Fruit fly (Drosophila melanogaster) whole organism, embryonic: ENCODE results near the gene Drs.
A peak's percentile ranks its signal among the peaks of the same experiment; 100 is the strongest.

ENCODE experiments used
- Blimp-1 ChIP-seq: fragments of 200-800 bp; sonication (Bioruptor generic); optimal IDR thresholded peaks from 3 replicates; lab custom pipeline; 2018; ENCODE audit warnings: missing biosample characterization, missing genetic modification characterization, mild to moderate bottlenecking, moderate library complexity, missing genetic modification reagents
- C15 ChIP-seq: fragments of 200-800 bp; sonication (Bioruptor generic); IDR thresholded peaks from 3 replicates; pipeline ENCODE4 v1.3.6; 2022; ENCODE audit warnings: missing biosample characterization, missing genetic modification characterization
- CG10209 ChIP-seq: fragments of 200-800 bp; sonication (Bioruptor generic); optimal IDR thresholded peaks from 3 replicates; lab custom pipeline; 2017; ENCODE audit warnings: missing biosample characterization, mild to moderate bottlenecking, missing genetic modification characterization, missing genetic modification reagents
- CG10267 ChIP-seq: fragments of 200-800 bp; sonication (Bioruptor generic); optimal IDR thresholded peaks from 2 replicates; lab custom pipeline; 2018; ENCODE audit warnings: missing biosample characterization, mild to moderate bottlenecking, missing genetic modification characterization, moderate library complexity
- CG10543 ChIP-seq: fragments of 200-800 bp; sonication (Bioruptor generic); optimal IDR thresholded peaks from 3 replicates; lab custom pipeline; 2017; ENCODE audit warnings: missing biosample characterization, mild to moderate bottlenecking, missing genetic modification characterization, moderate library complexity
- CG10959 ChIP-seq: fragments of 200-800 bp; sonication (Bioruptor generic); IDR thresholded peaks from 2 replicates; pipeline ENCODE4 v1.3.6; 2022; ENCODE audit warnings: missing biosample characterization, missing genetic modification characterization
- CG13424 ChIP-seq: fragments of 200-800 bp; sonication (Bioruptor generic); optimal IDR thresholded peaks from 2 replicates; lab custom pipeline; 2019; ENCODE audit warnings: missing biosample characterization, mild to moderate bottlenecking, missing genetic modification characterization, moderate library complexity
- CG14667 ChIP-seq: fragments of 200-800 bp; sonication (Bioruptor generic); IDR thresholded peaks from 2 replicates; pipeline ENCODE4 v1.3.6; 2022; ENCODE audit warnings: missing biosample characterization, missing genetic modification characterization
- CG14965 ChIP-seq: fragments of 200-800 bp; sonication (Bioruptor generic); optimal IDR thresholded peaks from 2 replicates; lab custom pipeline; 2016; ENCODE audit warnings: missing biosample characterization, missing genetic modification characterization, borderline replicate concordance
- CG15269 ChIP-seq: fragments of 200-800 bp; sonication (Bioruptor generic); optimal IDR thresholded peaks from 2 replicates; lab custom pipeline; 2018; ENCODE audit warnings: missing biosample characterization, mild to moderate bottlenecking, missing genetic modification characterization, moderate library complexity
- CG15601 ChIP-seq: fragments of 200-800 bp; sonication (Bioruptor generic); optimal IDR thresholded peaks from 3 replicates; lab custom pipeline; 2019; ENCODE audit warnings: missing biosample characterization, mild to moderate bottlenecking, missing genetic modification characterization, moderate library complexity
- CG16779 ChIP-seq: fragments of 200-800 bp; sonication (Bioruptor generic); IDR thresholded peaks from 2 replicates; pipeline ENCODE4 v1.3.6; 2022; ENCODE audit warnings: missing biosample characterization, missing genetic modification characterization
- CG17359 ChIP-seq: fragments of 200-800 bp; sonication (Bioruptor generic); optimal IDR thresholded peaks from 3 replicates; lab custom pipeline; 2018; ENCODE audit warnings: missing biosample characterization, mild to moderate bottlenecking, missing genetic modification characterization, moderate library complexity
- CG18619 ChIP-seq: fragments of 200-800 bp; sonication (Bioruptor generic); optimal IDR thresholded peaks from 3 replicates; lab custom pipeline; 2017; ENCODE audit warnings: missing biosample characterization, mild to moderate bottlenecking, missing genetic modification characterization
- CG30403 ChIP-seq: fragments of 200-800 bp; sonication (Bioruptor generic); optimal IDR thresholded peaks from 3 replicates; lab custom pipeline; 2016; ENCODE audit warnings: missing biosample characterization, missing genetic modification characterization
- CG3281 ChIP-seq: fragments of 200-800 bp; sonication (Bioruptor generic); optimal IDR thresholded peaks from 3 replicates; lab custom pipeline; 2017; ENCODE audit warnings: missing biosample characterization, mild to moderate bottlenecking, missing genetic modification characterization
- CG7556 ChIP-seq: fragments of 200-800 bp; sonication (Bioruptor generic); optimal IDR thresholded peaks from 2 replicates; lab custom pipeline; 2017; ENCODE audit warnings: missing biosample characterization, mild to moderate bottlenecking, missing genetic modification characterization
- CG7839 ChIP-seq: fragments of 200-800 bp; sonication (Bioruptor generic); optimal IDR thresholded peaks from 3 replicates; lab custom pipeline; 2018; ENCODE audit warnings: missing biosample characterization, mild to moderate bottlenecking, missing genetic modification characterization, moderate library complexity
- CG7928 ChIP-seq: fragments of 200-800 bp; sonication (Bioruptor generic); optimal IDR thresholded peaks from 2 replicates; lab custom pipeline; 2017; ENCODE audit warnings: missing biosample characterization, mild to moderate bottlenecking, missing genetic modification characterization
- CG8924 ChIP-seq: fragments of 200-800 bp; optimal IDR thresholded peaks from 3 replicates; lab custom pipeline; 2019; ENCODE audit warnings: missing biosample characterization, mild to moderate bottlenecking, missing genetic modification characterization, moderate library complexity
- CG8944 ChIP-seq: fragments of 200-800 bp; sonication (Bioruptor generic); optimal IDR thresholded peaks from 3 replicates; lab custom pipeline; 2016; ENCODE audit warnings: missing biosample characterization, missing genetic modification characterization
- Dip3 ChIP-seq: fragments of 200-800 bp; sonication (Bioruptor generic); optimal IDR thresholded peaks from 3 replicates; lab custom pipeline; 2016; ENCODE audit warnings: missing biosample characterization, missing genetic modification characterization
- ERR ChIP-seq: fragments of 200-800 bp; sonication (Bioruptor generic); optimal IDR thresholded peaks from 2 replicates; lab custom pipeline; 2016; ENCODE audit warnings: missing biosample characterization, missing genetic modification characterization
- Elba2 ChIP-seq: fragments of 200-800 bp; sonication (Bioruptor generic); optimal IDR thresholded peaks from 3 replicates; lab custom pipeline; 2016; ENCODE audit warnings: missing biosample characterization, missing genetic modification characterization
- Fer3 ChIP-seq: fragments of 200-800 bp; sonication (Bioruptor generic); optimal IDR thresholded peaks from 2 replicates; lab custom pipeline; 2018; ENCODE audit warnings: missing biosample characterization, mild to moderate bottlenecking, missing genetic modification characterization, moderate library complexity
- Gug ChIP-seq: fragments of 200-800 bp; sonication (Bioruptor generic); IDR thresholded peaks from 4 replicates; pipeline ENCODE4 v1.3.6; 2022; ENCODE audit warnings: missing biosample characterization, missing genetic modification characterization
- MTF-1 ChIP-seq: fragments of 200-800 bp; sonication (Bioruptor generic); optimal IDR thresholded peaks from 2 replicates; lab custom pipeline; 2018; ENCODE audit warnings: missing biosample characterization, mild to moderate bottlenecking, missing genetic modification characterization, borderline replicate concordance
- Optix ChIP-seq: fragments of 200-800 bp; sonication (Bioruptor generic); IDR thresholded peaks from 3 replicates; pipeline ENCODE4 v1.3.6; 2022; ENCODE audit warnings: missing biosample characterization, missing genetic modification characterization
- Ssrp ChIP-seq: fragments of 200-800 bp; sonication (Bioruptor generic); optimal IDR thresholded peaks from 2 replicates; lab custom pipeline; 2018; ENCODE audit warnings: missing biosample characterization, mild to moderate bottlenecking, missing genetic modification characterization, moderate library complexity
- abd-A ChIP-seq: fragments of 200-800 bp; sonication (Bioruptor generic); optimal IDR thresholded peaks from 3 replicates; lab custom pipeline; 2019; ENCODE audit warnings: missing biosample characterization, mild to moderate bottlenecking, missing genetic modification characterization, moderate library complexity
- az2 ChIP-seq: fragments of 200-800 bp; sonication (Bioruptor generic); optimal IDR thresholded peaks from 3 replicates; lab custom pipeline; 2016; ENCODE audit warnings: missing biosample characterization, missing genetic modification characterization
- bigmax ChIP-seq: fragments of 200-800 bp; sonication (Bioruptor generic); optimal IDR thresholded peaks from 2 replicates; lab custom pipeline; 2018; ENCODE audit warnings: missing biosample characterization, mild to moderate bottlenecking, missing genetic modification characterization
- cad ChIP-seq: fragments of >200 bp; optimal IDR thresholded peaks from 2 replicates; lab custom pipeline; 2017; ENCODE audit warnings: missing biosample characterization, missing genetic modification characterization
- crol ChIP-seq: fragments of 200-800 bp; sonication (Bioruptor generic); IDR thresholded peaks from 2 replicates; pipeline ENCODE4 v1.3.6; 2022; ENCODE audit warnings: missing biosample characterization, missing genetic modification characterization
- dan ChIP-seq: fragments of 200-800 bp; sonication (Bioruptor generic); IDR thresholded peaks from 2 replicates; pipeline ENCODE4 v1.3.6; 2022; ENCODE audit warnings: missing biosample characterization, missing genetic modification characterization
- fd64A ChIP-seq: fragments of 200-800 bp; sonication (Bioruptor generic); optimal IDR thresholded peaks from 3 replicates; lab custom pipeline; 2018; ENCODE audit warnings: missing biosample characterization, mild to moderate bottlenecking, missing genetic modification characterization
- grn ChIP-seq: fragments of 200-800 bp; sonication (Bioruptor generic); optimal IDR thresholded peaks from 3 replicates; lab custom pipeline; 2017; ENCODE audit warnings: missing biosample characterization, missing genetic modification characterization
- lab ChIP-seq: fragments of 200-800 bp; sonication (Bioruptor generic); optimal IDR thresholded peaks from 3 replicates; lab custom pipeline; 2017; ENCODE audit warnings: missing biosample characterization, missing genetic modification characterization, mild to moderate bottlenecking, moderate library complexity, missing genetic modification reagents
- oc ChIP-seq: fragments of 200-800 bp; sonication (Bioruptor generic); optimal IDR thresholded peaks from 2 replicates; lab custom pipeline; 2018; ENCODE audit warnings: missing biosample characterization, mild to moderate bottlenecking, missing genetic modification characterization, moderate library complexity
- pho ChIP-seq: fragments of 200-800 bp; sonication (Bioruptor generic); optimal IDR thresholded peaks from 2 replicates; lab custom pipeline; 2016; ENCODE audit warnings: missing biosample characterization, missing genetic modification characterization
- prd ChIP-seq, 3 experiments: fragments of >200 bp in 2 of 3; fragments of 200-800 bp in 1 of 3; sonication (Bioruptor generic) in 1 of 3; optimal IDR thresholded peaks in 2 of 3; IDR thresholded peaks in 1 of 3; 2 replicates in 2 of 3; 3 replicates in 1 of 3; pipeline versions ENCODE4 v1.3.6 to Lab custom; 2017 to 2022; ENCODE audit warnings: missing biosample characterization in 1 of 3, missing genetic modification characterization in 1 of 3
- psq ChIP-seq: fragments of 200-800 bp; sonication (Bioruptor generic); optimal IDR thresholded peaks from 2 replicates; lab custom pipeline; 2017; ENCODE audit warnings: missing biosample characterization, missing genetic modification characterization
- sc ChIP-seq, 3 experiments: fragments of >200 bp in 2 of 3; fragments of 200-800 bp in 1 of 3; sonication (Bioruptor generic) in 1 of 3; optimal IDR thresholded peaks; 2 replicates in 2 of 3; 3 replicates in 1 of 3; lab custom pipeline; 2017; ENCODE audit warnings: mild to moderate bottlenecking in 1 of 3, missing biosample characterization in 1 of 3, missing genetic modification characterization in 1 of 3, missing genetic modification reagents in 1 of 3
- scrt ChIP-seq: fragments of 200-800 bp; sonication (Bioruptor generic); optimal IDR thresholded peaks from 2 replicates; lab custom pipeline; 2018; ENCODE audit warnings: missing biosample characterization, mild to moderate bottlenecking, missing genetic modification characterization, moderate library complexity
- sim ChIP-seq: fragments of 200-800 bp; sonication (Bioruptor generic); IDR thresholded peaks from 2 replicates; pipeline ENCODE4 v1.3.6; 2022; ENCODE audit warnings: missing biosample characterization, missing genetic modification characterization
- sisA ChIP-seq: fragments of 200-800 bp; sonication (Bioruptor generic); IDR thresholded peaks from 2 replicates; pipeline ENCODE4 v1.3.6; 2022; ENCODE audit warnings: missing biosample characterization, missing genetic modification characterization
- toy ChIP-seq: fragments of 200-800 bp; sonication (Bioruptor generic); IDR thresholded peaks from 2 replicates; pipeline ENCODE4 v1.3.6; 2022; ENCODE audit warnings: missing biosample characterization, missing genetic modification characterization
- tup ChIP-seq: fragments of 200-800 bp; sonication (Bioruptor generic); optimal IDR thresholded peaks from 2 replicates; lab custom pipeline; 2016; ENCODE audit warnings: missing biosample characterization, mild to moderate bottlenecking, missing genetic modification characterization, moderate library complexity
- wor ChIP-seq: fragments of 200-800 bp; sonication (Bioruptor generic); IDR thresholded peaks from 2 replicates; pipeline ENCODE4 v1.3.6; 2022; ENCODE audit warnings: missing biosample characterization, missing genetic modification characterization
- zf30C ChIP-seq: fragments of 200-800 bp; sonication (Bioruptor generic); optimal IDR thresholded peaks from 3 replicates; lab custom pipeline; 2018; ENCODE audit warnings: missing biosample characterization, mild to moderate bottlenecking, missing genetic modification characterization

Gene Drs

DNA sequence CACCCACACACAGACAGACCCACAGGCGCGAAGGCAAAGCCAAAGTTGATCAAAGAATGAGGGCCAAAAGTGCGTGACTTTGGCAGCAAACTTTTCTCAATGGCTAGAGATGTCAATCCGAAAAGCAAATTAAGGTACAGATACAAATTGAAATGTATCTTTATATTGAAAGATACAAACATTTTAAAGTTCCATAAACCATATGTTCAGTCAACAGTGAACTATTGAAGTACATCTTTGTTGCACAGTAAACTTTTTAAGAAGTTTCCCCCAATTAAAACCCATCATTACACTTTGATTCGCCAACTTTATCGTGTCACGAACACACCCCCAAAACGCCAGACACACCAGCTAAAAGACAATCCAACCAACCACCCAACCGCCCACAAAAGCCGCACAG lies 42.3 kb downstream of the Drs start (continued):
- TF ChIP-seq oc (tag; lab: Kevin White, UChicago): no peak
- no peak for TF ChIP-seq toy (GFP tag; lab: Robert Waterston, UW)
- no peak for TF ChIP-seq fd64A (GFP tag; lab: Kevin White, UChicago)
- no peak for TF ChIP-seq abd-A
- TF ChIP-seq cad (GFP tag; lab: Kevin White, UChicago): no peak
- no peak for TF ChIP-seq CG16779 (GFP tag; lab: Robert Waterston, UW)
- no peak for TF ChIP-seq az2 (GFP tag; lab: Kevin White, UChicago)
- peak; percentile 79 for TF ChIP-seq CG10543
- TF ChIP-seq CG7839 (tag; lab: Kevin White, UChicago): peak; percentile 30
- TF ChIP-seq sim (GFP tag; lab: Robert Waterston, UW): no peak
- TF ChIP-seq CG10267 (tag; lab: Kevin White, UChicago): no peak
- no peak for TF ChIP-seq CG14667
- TF ChIP-seq CG10959 (GFP tag; lab: Robert Waterston, UW): no peak
- TF ChIP-seq MTF-1: no peak
- no peak for TF ChIP-seq Gug (GFP tag; lab: Robert Waterston, UW)
- TF ChIP-seq CG10209 (GFP tag; lab: Kevin White, UChicago): peak; percentile 27
- no peak for TF ChIP-seq pho (GFP tag; lab: Kevin White, UChicago)
- no peak for TF ChIP-seq Ssrp (tag; lab: Kevin White, UChicago)
- TF ChIP-seq CG15601 (tag; lab: Kevin White, UChicago): no peak
- no peak for TF ChIP-seq Blimp-1 (GFP tag; lab: Kevin White, UChicago)
- TF ChIP-seq prd (optimal IDR thresholded peaks at IDR 0.05; lab: Kevin White, UChicago): no peak
- TF ChIP-seq prd (GFP tag; IDR thresholded peaks at IDR 0.05; lab: Robert Waterston, UW): no peak
- peak; percentile 55 for TF ChIP-seq CG30403 (GFP tag; lab: Kevin White, UChicago)
- no peak for TF ChIP-seq CG7928
- no peak for TF ChIP-seq grn (GFP tag; lab: Kevin White, UChicago)
- peak; percentile 0 for TF ChIP-seq CG17359 (tag; lab: Kevin White, UChicago)
- TF ChIP-seq ERR (GFP tag; lab: Kevin White, UChicago): no peak
- TF ChIP-seq dan (GFP tag; lab: Robert Waterston, UW): no peak
- TF ChIP-seq CG7556 (GFP tag; lab: Kevin White, UChicago): peak; percentile 59
- TF ChIP-seq Fer3 (tag; lab: Kevin White, UChicago): peak; percentile 17
- TF ChIP-seq Optix: no peak
- no peak for TF ChIP-seq psq (GFP tag; lab: Kevin White, UChicago)
- peak; percentile 72 for TF ChIP-seq lab (GFP tag; lab: Kevin White, UChicago)
- TF ChIP-seq CG14965 (GFP tag; lab: Kevin White, UChicago): no peak
- peak; percentile 57 for TF ChIP-seq CG13424 (tag; lab: Kevin White, UChicago)
- TF ChIP-seq zf30C: no peak
- no peak for TF ChIP-seq bigmax (GFP tag; lab: Kevin White, UChicago)
- TF ChIP-seq sisA (GFP tag; lab: Robert Waterston, UW): no peak
- TF ChIP-seq wor: no peak
- no peak for TF ChIP-seq CG18619 (GFP tag; lab: Kevin White, UChicago)
- peak; percentile 61 for TF ChIP-seq CG3281 (GFP tag; lab: Kevin White, UChicago)
- no peak for TF ChIP-seq crol (GFP tag; lab: Robert Waterston, UW)
- TF ChIP-seq Dip3: no peak
- peak; percentile 35 for TF ChIP-seq CG15269 (tag; lab: Kevin White, UChicago)
- TF ChIP-seq tup (GFP tag; lab: Kevin White, UChicago): no peak
- no peak for TF ChIP-seq sc (optimal IDR thresholded peaks at IDR 0.05; lab: Kevin White, UChicago)
- TF ChIP-seq sc (GFP tag; optimal IDR thresholded peaks at IDR 0.05; lab: Kevin White, UChicago): no peak
- no peak for TF ChIP-seq CG8944 (GFP tag; lab: Kevin White, UChicago)
- peak; percentile 29 for TF ChIP-seq scrt (GFP tag; lab: Kevin White, UChicago)
- TF ChIP-seq CG8924 (tag; lab: Kevin White, UChicago): no peak
- TF ChIP-seq C15: no peak
- TF ChIP-seq Elba2 (GFP tag; lab: Kevin White, UChicago): no peak
